Fruit fly (Drosophila melanogaster): ENCODE data around the gene nompB.

Gene nompB

dm6 chr2L:21617949-21618348 lies 28.7 kb upstream of the nompB start:
- no peak for TF ChIP-seq noc (tag; optimal IDR thresholded peaks at IDR 0.05)

dm6 chr2L:21573226-21573791 lies 15.9 kb downstream of the nompB start, which contains the start of gene Lamp1:
Lamp1 (plus strand) TSS chr2L:21573389.
- no peak for TF ChIP-seq noc (tag; optimal IDR thresholded peaks at IDR 0.05)

- TF ChIP-seq noc (tag; optimal IDR thresholded peaks at IDR 0.05): no peak
These were observed 29.6 kb downstream of the nompB start for dm6 chr2L:21559633-21560032.

- TF ChIP-seq noc (tag; optimal IDR thresholded peaks at IDR 0.05): no peak
These were observed 31.0 kb downstream of the nompB start for dm6 chr2L:21558218-21558617.
